Worm (Caenorhabditis elegans): Measurements from ENCODE around the gene srh-229.

Gene srh-229

DNA sequence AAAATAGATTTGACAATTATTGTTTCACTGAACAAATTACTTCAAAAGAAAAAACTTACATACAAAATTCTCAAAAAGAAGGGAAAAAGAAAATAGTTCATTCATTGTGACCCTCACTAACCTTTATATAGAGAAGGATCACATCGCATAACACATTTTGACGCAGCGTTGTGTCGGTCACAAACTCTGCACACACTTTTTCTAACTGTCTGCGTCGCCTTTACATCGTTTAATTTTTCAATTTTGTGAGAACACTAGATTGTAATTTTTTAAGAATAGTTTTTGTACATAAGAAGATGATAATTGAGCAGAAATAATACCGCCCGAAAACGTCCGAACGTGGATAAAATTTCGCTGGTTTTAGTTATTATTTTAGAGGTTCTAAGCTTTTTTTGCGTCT lies 23.2 kb downstream of the srh-229 start, which contains the start of gene C18B10.6:
C18B10.6 (minus strand) TSS at position 101 of the 400 bp plus-strand sequence.
- TF ChIP-seq klf-2 (GFP tag; conservative IDR thresholded peaks at IDR 0.05) (no peak), ztf-23 (GFP tag; IDR thresholded peaks at IDR 0.05) (no peak), ref-1 (GFP tag; conservative IDR thresholded peaks at IDR 0.05) (no peak), cog-1 (tag; optimal IDR thresholded peaks at IDR 0.05) (no peak), med-1 (GFP tag; optimal IDR thresholded peaks at IDR 0.05; ENCODE audit: insufficient read depth) (no peak), T22C8.4 (GFP tag; IDR thresholded peaks at IDR 0.05) (no peak), ztf-29 (GFP tag; IDR thresholded peaks at IDR 0.05) (no peak), tab-1 (GFP tag; IDR thresholded peaks at IDR 0.05) (no peak), flt-1 (GFP tag; IDR thresholded peaks at IDR 0.05) (no peak)

DNA sequence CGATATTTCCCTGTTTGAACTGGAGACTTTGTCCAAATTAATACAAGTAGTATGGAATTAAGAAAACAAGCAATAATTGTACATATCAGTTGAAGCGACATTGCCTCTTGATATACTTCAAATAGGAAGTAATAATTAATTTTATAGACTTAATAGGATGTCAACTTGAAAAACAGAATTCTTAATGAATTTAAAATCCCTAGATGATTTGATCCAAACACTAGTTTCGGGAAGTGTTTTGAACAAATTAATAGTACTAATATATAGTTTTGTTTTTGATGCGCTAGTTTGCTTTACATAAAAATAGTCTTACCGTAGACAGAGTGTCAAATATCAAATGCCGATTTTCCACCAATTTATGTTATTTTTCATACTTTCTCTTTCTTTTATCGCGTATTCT lies 25.8 kb downstream of the srh-229 start, which contains the start of gene str-190:
str-190 (minus strand) TSS at position 101 of the 400 bp plus-strand sequence.
- no peak for TF ChIP-seq med-1 (GFP tag; optimal IDR thresholded peaks at IDR 0.05; ENCODE audit: insufficient read depth)
- TF ChIP-seq flt-1 (GFP tag; IDR thresholded peaks at IDR 0.05), result no peak
- no peak for TF ChIP-seq ztf-23 (GFP tag; IDR thresholded peaks at IDR 0.05)
- TF ChIP-seq T22C8.4 (GFP tag; IDR thresholded peaks at IDR 0.05), result no peak
- TF ChIP-seq klf-2 (GFP tag; conservative IDR thresholded peaks at IDR 0.05), result no peak
- no peak for TF ChIP-seq tab-1 (GFP tag; IDR thresholded peaks at IDR 0.05)
- no peak for TF ChIP-seq ztf-29 (GFP tag; IDR thresholded peaks at IDR 0.05)
- TF ChIP-seq cog-1 (tag; optimal IDR thresholded peaks at IDR 0.05), result no peak
- no peak for TF ChIP-seq ref-1 (GFP tag; conservative IDR thresholded peaks at IDR 0.05)

DNA sequence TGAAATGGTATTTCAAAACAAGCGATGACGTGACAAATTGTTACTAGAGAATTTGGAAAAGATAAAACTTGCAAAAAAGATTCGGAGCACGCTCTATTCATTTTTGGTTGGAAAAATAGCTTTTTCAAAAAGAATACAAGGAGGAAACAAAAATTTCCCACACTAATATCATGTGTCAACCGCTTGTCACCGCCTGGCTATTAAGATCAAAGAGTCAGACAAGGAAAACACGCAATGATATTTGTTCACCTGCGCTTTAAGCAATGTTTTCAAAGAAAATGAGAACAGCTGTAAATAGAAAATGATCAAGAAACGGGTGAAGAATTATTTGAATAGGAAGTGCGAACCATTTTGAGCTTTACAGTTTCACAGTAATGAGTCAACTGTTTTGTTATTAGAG lies 27.4 kb downstream of the srh-229 start, which contains the start of gene srh-125:
srh-125 (minus strand) TSS at position 101 of the 400 bp plus-strand sequence.
- TF ChIP-seq cog-1 (tag; optimal IDR thresholded peaks at IDR 0.05) (no peak), klf-2 (GFP tag; conservative IDR thresholded peaks at IDR 0.05) (no peak), ztf-29 (GFP tag; IDR thresholded peaks at IDR 0.05) (no peak), T22C8.4 (GFP tag; IDR thresholded peaks at IDR 0.05) (no peak), flt-1 (GFP tag; IDR thresholded peaks at IDR 0.05) (no peak), ztf-23 (GFP tag; IDR thresholded peaks at IDR 0.05) (no peak), med-1 (GFP tag; optimal IDR thresholded peaks at IDR 0.05; ENCODE audit: insufficient read depth) (no peak), tab-1 (GFP tag; IDR thresholded peaks at IDR 0.05) (no peak), ref-1 (GFP tag; conservative IDR thresholded peaks at IDR 0.05) (no peak)

DNA sequence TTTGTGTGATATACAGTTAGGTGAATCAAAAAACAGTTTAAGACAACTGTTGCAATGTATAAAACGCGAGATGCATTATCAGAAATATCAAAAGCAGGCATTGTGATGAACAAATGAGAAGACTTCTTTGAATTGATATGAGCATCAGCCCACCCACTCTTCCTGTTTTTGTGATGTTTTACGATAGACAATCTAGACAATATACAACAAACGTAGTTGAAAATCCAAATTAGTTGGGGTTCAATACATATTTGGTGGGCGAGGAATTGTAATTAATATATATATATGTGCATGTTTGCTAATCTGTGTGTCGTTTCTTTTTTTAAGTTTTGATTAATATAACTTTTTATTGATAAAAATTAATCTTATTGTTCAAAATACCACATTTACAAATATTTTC lies 31.4 kb downstream of the srh-229 start, which contains the start of gene str-28:
str-28 (minus strand) TSS at position 101 of the 400 bp plus-strand sequence.
- TF ChIP-seq ztf-29 (GFP tag; IDR thresholded peaks at IDR 0.05) (no peak), tab-1 (GFP tag; IDR thresholded peaks at IDR 0.05) (no peak)

DNA sequence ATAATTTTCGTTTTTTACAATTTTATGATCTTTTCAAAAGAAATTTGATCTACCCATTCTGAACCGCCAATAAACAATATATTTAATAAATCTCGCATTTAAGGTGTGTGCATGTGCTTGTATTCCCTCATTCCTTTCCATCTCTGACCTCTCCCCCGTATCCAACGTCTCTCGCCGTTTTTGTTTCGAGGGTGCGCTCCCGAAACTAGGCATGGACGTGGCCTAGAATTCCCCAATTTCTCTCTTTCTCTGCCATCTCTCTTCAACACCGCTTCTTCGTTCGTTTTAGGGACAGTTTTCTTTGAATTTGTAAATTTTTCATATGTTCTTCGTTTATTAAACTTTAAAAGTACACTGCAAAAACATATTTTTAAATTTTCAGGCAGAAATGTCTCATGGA lies 38.7 kb downstream of the srh-229 start, which contains the start of gene F25E5.1:
F25E5.1 (plus strand) TSS at position 376 of the 400 bp plus-strand sequence.
- TF ChIP-seq cog-1 (tag; optimal IDR thresholded peaks at IDR 0.05), result peak; percentile 27
- TF ChIP-seq ztf-23 (GFP tag; IDR thresholded peaks at IDR 0.05), result 0 out of 2 replicates have a peak, but pooled peaks have one; percentile 57
- no peak for TF ChIP-seq ref-1 (GFP tag; conservative IDR thresholded peaks at IDR 0.05)
- TF ChIP-seq klf-2 (GFP tag; conservative IDR thresholded peaks at IDR 0.05), result no peak
- TF ChIP-seq med-1 (GFP tag; optimal IDR thresholded peaks at IDR 0.05; ENCODE audit: insufficient read depth), result no peak

DNA sequence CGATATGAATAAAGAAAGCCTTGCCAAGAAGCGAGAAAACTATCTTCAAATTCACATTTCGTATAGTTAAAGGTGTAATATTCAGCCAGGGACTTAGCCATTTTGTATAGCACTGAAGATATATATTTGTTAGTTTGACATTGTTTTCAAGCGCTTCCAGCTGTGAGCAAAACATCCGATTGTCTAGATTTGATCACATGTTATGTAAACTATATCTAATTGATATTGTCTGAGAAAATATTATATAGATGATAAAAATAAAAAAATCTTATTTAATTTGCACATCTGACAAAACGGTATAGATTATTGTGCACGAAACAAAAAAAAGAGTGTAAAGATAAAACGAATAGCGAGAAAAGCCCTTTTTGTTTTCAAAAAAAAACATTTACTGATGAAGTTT lies 39.5 kb downstream of the srh-229 start, which contains the start of gene srh-89:
srh-89 (minus strand) TSS at position 101 of the 400 bp plus-strand sequence.
- no peak for TF ChIP-seq klf-2 (GFP tag; conservative IDR thresholded peaks at IDR 0.05)
- TF ChIP-seq ref-1 (GFP tag; conservative IDR thresholded peaks at IDR 0.05), result no peak
- no peak for TF ChIP-seq ztf-29 (GFP tag; IDR thresholded peaks at IDR 0.05)
- TF ChIP-seq ztf-23 (GFP tag; IDR thresholded peaks at IDR 0.05), result no peak
- TF ChIP-seq flt-1 (GFP tag; IDR thresholded peaks at IDR 0.05), result no peak
- no peak for TF ChIP-seq cog-1 (tag; optimal IDR thresholded peaks at IDR 0.05)
- no peak for TF ChIP-seq T22C8.4 (GFP tag; IDR thresholded peaks at IDR 0.05)
- no peak for TF ChIP-seq med-1 (GFP tag; optimal IDR thresholded peaks at IDR 0.05; ENCODE audit: insufficient read depth)
- no peak for TF ChIP-seq tab-1 (GFP tag; IDR thresholded peaks at IDR 0.05)

DNA sequence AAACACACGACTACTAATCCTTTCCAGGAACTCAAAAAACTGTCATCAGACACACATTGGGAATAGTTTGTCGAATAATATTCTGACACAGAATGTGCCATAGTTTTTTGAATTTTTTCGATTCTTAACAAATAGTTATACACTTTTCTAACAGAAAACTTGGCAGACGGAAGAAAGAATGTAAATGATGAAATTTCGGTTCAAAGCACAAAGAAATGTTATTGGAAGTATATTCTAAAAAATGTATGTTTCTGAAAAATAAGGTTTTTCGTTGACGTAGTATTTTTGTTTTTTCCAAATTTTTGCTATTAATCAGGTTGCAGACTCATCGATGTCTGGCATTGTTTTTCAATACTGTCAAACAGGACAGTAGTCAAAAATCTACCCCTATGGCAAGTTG lies 43.3 kb downstream of the srh-229 start, which contains the start of gene srh-92:
srh-92 (minus strand) TSS at position 101 of the 400 bp plus-strand sequence.
- TF ChIP-seq ref-1 (GFP tag; conservative IDR thresholded peaks at IDR 0.05), result no peak
- no peak for TF ChIP-seq cog-1 (tag; optimal IDR thresholded peaks at IDR 0.05)
- no peak for TF ChIP-seq ztf-29 (GFP tag; IDR thresholded peaks at IDR 0.05)

DNA sequence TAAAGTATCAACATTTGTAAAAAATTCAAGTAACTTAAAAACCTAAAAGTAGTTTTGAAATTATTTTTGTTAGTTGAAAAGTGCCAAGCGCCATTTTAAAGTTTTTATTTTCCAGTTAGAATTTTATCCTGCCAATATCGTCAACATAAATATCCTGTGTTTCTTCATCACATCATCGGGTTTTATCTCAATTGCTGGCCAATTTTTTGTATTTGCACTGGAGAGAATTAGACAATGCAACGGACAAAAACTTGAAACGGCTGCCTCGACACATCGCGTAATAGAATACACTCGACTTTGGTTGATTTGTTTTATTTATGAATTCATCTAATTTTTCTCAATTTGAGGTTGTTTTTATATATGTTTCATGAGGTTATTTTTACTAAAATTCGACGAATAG lies 49.2 kb downstream of the srh-229 start, which contains the start of gene F25E5.2:
F25E5.2 (plus strand) TSS at position 301 of the 400 bp plus-strand sequence.
- no peak for TF ChIP-seq med-1 (GFP tag; optimal IDR thresholded peaks at IDR 0.05; ENCODE audit: insufficient read depth)
- TF ChIP-seq flt-1 (GFP tag; IDR thresholded peaks at IDR 0.05), result no peak
- TF ChIP-seq ztf-29 (GFP tag; IDR thresholded peaks at IDR 0.05), result no peak
- no peak for TF ChIP-seq ref-1 (GFP tag; conservative IDR thresholded peaks at IDR 0.05)
- TF ChIP-seq klf-2 (GFP tag; conservative IDR thresholded peaks at IDR 0.05), result no peak
- no peak for TF ChIP-seq tab-1 (GFP tag; IDR thresholded peaks at IDR 0.05)
- no peak for TF ChIP-seq ztf-23 (GFP tag; IDR thresholded peaks at IDR 0.05)
- no peak for TF ChIP-seq T22C8.4 (GFP tag; IDR thresholded peaks at IDR 0.05)
- TF ChIP-seq cog-1 (tag; optimal IDR thresholded peaks at IDR 0.05), result no peak

DNA sequence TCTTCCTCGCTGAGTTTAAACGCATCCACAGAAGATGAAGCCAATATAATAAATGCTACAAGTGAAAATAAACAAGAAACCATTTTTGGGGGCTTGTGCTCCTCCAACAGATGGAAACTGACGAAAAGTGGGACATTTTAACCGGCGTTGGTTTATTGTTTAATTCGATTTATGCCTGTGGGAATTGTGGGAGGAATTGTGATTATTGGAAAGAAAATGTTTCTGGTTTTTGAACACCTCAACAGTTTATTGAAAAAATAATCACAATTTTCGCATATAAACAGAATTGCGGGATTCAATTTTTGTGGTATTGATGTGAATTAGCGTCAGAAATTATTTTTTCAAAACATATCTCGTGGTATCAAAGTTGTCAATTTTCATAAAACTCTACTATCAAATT lies 49.9 kb downstream of the srh-229 start, which contains the start of gene try-8:
try-8 (minus strand) TSS at position 101 of the 400 bp plus-strand sequence.
- TF ChIP-seq ztf-29 (GFP tag; IDR thresholded peaks at IDR 0.05) (no peak), ref-1 (GFP tag; conservative IDR thresholded peaks at IDR 0.05) (no peak), flt-1 (GFP tag; IDR thresholded peaks at IDR 0.05) (no peak), klf-2 (GFP tag; conservative IDR thresholded peaks at IDR 0.05) (no peak), T22C8.4 (GFP tag; IDR thresholded peaks at IDR 0.05) (no peak), cog-1 (tag; optimal IDR thresholded peaks at IDR 0.05) (no peak)
